Worm (Caenorhabditis elegans): ENCODE measurements around the gene F46B6.5.

DNA sequence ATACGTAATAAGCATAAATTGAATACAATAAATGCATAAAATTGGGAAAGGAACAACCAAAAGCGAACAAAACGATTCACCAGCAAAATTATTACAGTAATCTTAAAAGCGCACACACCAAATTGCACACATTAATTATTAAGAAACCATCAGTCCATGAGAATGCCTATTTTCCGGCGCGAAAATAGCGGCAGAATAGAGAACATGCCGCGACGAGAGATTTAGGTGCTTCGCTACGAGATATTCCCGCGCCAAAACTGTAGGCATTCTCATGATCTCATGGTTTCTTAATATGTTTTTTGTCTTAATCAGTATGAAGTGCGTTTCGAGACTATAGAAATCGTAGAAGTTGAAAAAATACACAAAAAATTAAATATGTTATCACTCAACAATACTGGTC lies 1.3 kb upstream of the F46B6.5 start:
- TF ChIP-seq flt-1 (GFP tag; IDR thresholded peaks at IDR 0.05) (no peak), tbx-11 (GFP tag; IDR thresholded peaks at IDR 0.05) (no peak), ama-1 (optimal IDR thresholded peaks at IDR 0.05) (no peak), hmg-4 (GFP tag; optimal IDR thresholded peaks at IDR 0.05) (no peak), hmbx-1 (tag; optimal IDR thresholded peaks at IDR 0.05) (no peak), sea-1 (GFP tag; conservative IDR thresholded peaks at IDR 0.05) (no peak), ets-7 (tag; optimal IDR thresholded peaks at IDR 0.05) (no peak), tbx-37 (GFP tag; conservative IDR thresholded peaks at IDR 0.05) (no peak), hnd-1 (tag; optimal IDR thresholded peaks at IDR 0.05) (no peak), scrt-1 (GFP tag; IDR thresholded peaks at IDR 0.05) (no peak), ceh-13 (GFP tag; optimal IDR thresholded peaks at IDR 0.05) (no peak)
